Worm (Caenorhabditis elegans) whole organism, L4 larva: Measurements from ENCODE around the gene act-2.
A peak's percentile ranks its signal among the peaks of the same experiment; 100 is the strongest.

ENCODE experiments used
- F26F4.8 ChIP-seq: fragments of 200-800 bp; sonication (Bioruptor generic); conservative IDR thresholded peaks from 2 replicates; pipeline ENCODE4 v1.3.6; 2022; ENCODE audit warnings: missing genetic modification characterization, missing compliant biosample characterization
- F37D6.2 ChIP-seq: sonication (generic microtip); optimal IDR thresholded peaks from 2 replicates; lab custom pipeline; 2016; ENCODE audit warnings: mild to moderate bottlenecking, missing genetic modification characterization, missing compliant biosample characterization
- F49E8.2 ChIP-seq: sonication (generic microtip); optimal IDR thresholded peaks from 2 replicates; lab custom pipeline; 2016; ENCODE audit warnings: missing compliant biosample characterization, mild to moderate bottlenecking, missing genetic modification characterization, borderline replicate concordance
- R02D3.7 ChIP-seq: fragments of 150-350 bp; sonication (generic microtip); optimal IDR thresholded peaks from 3 replicates; lab custom pipeline; 2014; ENCODE audit warnings: missing biosample characterization, missing genetic modification characterization
- T26A8.4 ChIP-seq: fragments of 200-800 bp; sonication (Bioruptor generic); IDR thresholded peaks from 2 replicates; pipeline ENCODE4 v1.3.6; 2022; ENCODE audit warnings: missing genetic modification characterization, missing compliant biosample characterization
- Y48G9A.11 ChIP-seq: fragments of 200-800 bp; sonication (Bioruptor generic); IDR thresholded peaks from 2 replicates; pipeline ENCODE4 v1.3.6; 2022; ENCODE audit warnings: missing genetic modification reagents, missing genetic modification characterization, missing compliant biosample characterization
- ZK337.2 ChIP-seq: fragments of 200-800 bp; sonication (Bioruptor generic); IDR thresholded peaks from 2 replicates; pipeline ENCODE4 v1.3.6; 2022; ENCODE audit warnings: missing genetic modification reagents, missing genetic modification characterization, missing compliant biosample characterization
- ZK546.5 ChIP-seq, 2 experiments: sonication (generic microtip); optimal IDR thresholded peaks; 2 replicates each; lab custom pipeline; 2017; ENCODE audit warnings: missing biosample characterization in 2 of 2, missing genetic modification characterization in 2 of 2
- aha-1 ChIP-seq: fragments of 150-350 bp; peaks from one replicate; lab custom pipeline; 2014; ENCODE audit warnings: missing biosample characterization, missing genetic modification characterization
- aly-2 ChIP-seq: sonication (generic microtip); optimal IDR thresholded peaks from 2 replicates; lab custom pipeline; 2018; ENCODE audit warnings: missing biosample characterization, missing genetic modification characterization
- arid-1 ChIP-seq: fragments of 200-800 bp; sonication (Bioruptor generic); conservative IDR thresholded peaks from 2 replicates; pipeline ENCODE4 v1.3.6; 2022; ENCODE audit warnings: missing genetic modification reagents, missing genetic modification characterization, missing compliant biosample characterization
- attf-4 ChIP-seq: sonication (generic microtip); optimal IDR thresholded peaks from 3 replicates; lab custom pipeline; 2017; ENCODE audit warnings: missing biosample characterization, missing genetic modification characterization
- ceh-32 ChIP-seq: sonication (generic microtip); optimal IDR thresholded peaks from 2 replicates; lab custom pipeline; 2016; ENCODE audit warnings: mild to moderate bottlenecking, missing genetic modification characterization, missing compliant biosample characterization; ENCODE audit not compliant: poor library complexity
- ceh-44 ChIP-seq: fragments of 200-800 bp; sonication (Bioruptor generic); IDR thresholded peaks from 2 replicates; pipeline ENCODE4 v1.3.6; 2022; ENCODE audit warnings: missing genetic modification reagents, missing genetic modification characterization, missing compliant biosample characterization
- ceh-62 ChIP-seq: sonication (generic microtip); optimal IDR thresholded peaks from 2 replicates; lab custom pipeline; 2017; ENCODE audit warnings: missing biosample characterization, missing genetic modification characterization
- ces-1 ChIP-seq: fragments of 150-350 bp; sonication (generic microtip); optimal IDR thresholded peaks from 4 replicates; lab custom pipeline; 2014; ENCODE audit warnings: missing biosample characterization, missing genetic modification reagents, missing genetic modification characterization
- ctbp-1 ChIP-seq: fragments of 200-800 bp; sonication (Bioruptor generic); IDR thresholded peaks from 2 replicates; pipeline ENCODE4 v1.3.6; 2022; ENCODE audit warnings: missing genetic modification reagents, missing genetic modification characterization, missing compliant biosample characterization
- daf-8 ChIP-seq: fragments of 200-800 bp; sonication (Bioruptor generic); IDR thresholded peaks from 2 replicates; pipeline ENCODE4 v1.3.6; 2022; ENCODE audit warnings: missing genetic modification characterization, missing compliant biosample characterization
- dmd-6 ChIP-seq: fragments of 200-800 bp; sonication (Bioruptor generic); IDR thresholded peaks from 2 replicates; pipeline ENCODE4 v1.3.6; 2022; ENCODE audit warnings: missing genetic modification reagents, missing genetic modification characterization, missing compliant biosample characterization
- dmd-8 ChIP-seq: fragments of 200-800 bp; sonication (Bioruptor generic); IDR thresholded peaks from 2 replicates; pipeline ENCODE4 v1.3.6; 2022; ENCODE audit warnings: missing genetic modification characterization, missing compliant biosample characterization
- duxl-1 ChIP-seq: sonication (generic microtip); optimal IDR thresholded peaks from 2 replicates; lab custom pipeline; 2016; ENCODE audit warnings: mild to moderate bottlenecking, missing genetic modification characterization, moderate library complexity, missing compliant biosample characterization; ENCODE audit not compliant: poor library complexity
- egl-43 ChIP-seq: fragments of 200-800 bp; sonication (Bioruptor generic); IDR thresholded peaks from 2 replicates; pipeline ENCODE4 v1.3.6; 2022; ENCODE audit warnings: missing genetic modification reagents, missing genetic modification characterization, missing compliant biosample characterization
- fkh-10 ChIP-seq: fragments of 150-350 bp; optimal IDR thresholded peaks from 2 replicates; lab custom pipeline; 2014; ENCODE audit warnings: missing biosample characterization, missing genetic modification reagents, missing genetic modification characterization
- hif-1 ChIP-seq, 2 experiments: sonication (generic microtip); optimal IDR thresholded peaks; 2 replicates each; lab custom pipeline; 2016 to 2017; ENCODE audit warnings: missing compliant biosample characterization in 2 of 2, missing genetic modification characterization in 2 of 2, missing genetic modification reagents in 2 of 2, missing genotype in 2 of 2, mild to moderate bottlenecking in 1 of 2
- lin-1 ChIP-seq: fragments of 200-800 bp; sonication (Bioruptor generic); IDR thresholded peaks from 2 replicates; pipeline ENCODE4 v1.3.6; 2022; ENCODE audit warnings: missing genetic modification reagents, missing genetic modification characterization, missing compliant biosample characterization
- lin-15B ChIP-seq: fragments of 150-350 bp; sonication (generic microtip); optimal IDR thresholded peaks from 3 replicates; lab custom pipeline; 2014; ENCODE audit warnings: missing biosample characterization, missing genetic modification characterization
- lin-38 ChIP-seq: fragments of 200-800 bp; sonication (Bioruptor generic); IDR thresholded peaks from 2 replicates; pipeline ENCODE4 v1.3.6; 2022; ENCODE audit warnings: missing genetic modification reagents, missing genetic modification characterization, missing compliant biosample characterization
- lin-39 ChIP-seq: fragments of 150-350 bp; optimal IDR thresholded peaks from 2 replicates; lab custom pipeline; 2014; ENCODE audit warnings: missing biosample characterization, missing genetic modification reagents, missing genetic modification characterization
- lsy-2 ChIP-seq, 2 experiments: fragments of 150-350 bp in 1 of 2; sonication (generic microtip) in 1 of 2; optimal IDR thresholded peaks; 2 replicates each; lab custom pipeline; 2014 to 2017; ENCODE audit warnings: missing biosample characterization in 2 of 2, missing genetic modification characterization in 2 of 2
- madf-9 ChIP-seq: fragments of 200-800 bp; sonication (Bioruptor generic); conservative IDR thresholded peaks from 2 replicates; pipeline ENCODE4 v1.3.6; 2022; ENCODE audit warnings: missing genetic modification reagents, missing genetic modification characterization, missing compliant biosample characterization
- mdl-1 ChIP-seq, 2 experiments: fragments of 150-350 bp in 1 of 2; sonication (generic microtip) in 1 of 2; optimal IDR thresholded peaks; 2 replicates each; lab custom pipeline; 2014 to 2017; ENCODE audit warnings: missing biosample characterization in 2 of 2, missing genetic modification characterization in 2 of 2
- mxl-2 ChIP-seq: fragments of 200-800 bp; sonication (Bioruptor generic); conservative IDR thresholded peaks from 2 replicates; pipeline ENCODE4 v1.3.6; 2022; ENCODE audit warnings: missing genetic modification reagents, missing genetic modification characterization, missing compliant biosample characterization
- nhr-102 ChIP-seq: sonication (generic microtip); optimal IDR thresholded peaks from 2 replicates; lab custom pipeline; 2016; ENCODE audit warnings: mild to moderate bottlenecking, missing genetic modification characterization, moderate library complexity, missing compliant biosample characterization
- nhr-25 ChIP-seq: sonication (generic microtip); optimal IDR thresholded peaks from 2 replicates; lab custom pipeline; 2017; ENCODE audit warnings: missing genetic modification characterization, mild to moderate bottlenecking, missing compliant biosample characterization, antibody characterized with exemption, moderate library complexity, borderline replicate concordance; ENCODE audit not compliant: insufficient read depth
- nhr-28 ChIP-seq: fragments of 150-350 bp; optimal IDR thresholded peaks from 2 replicates; lab custom pipeline; 2014; ENCODE audit warnings: missing biosample characterization, missing genetic modification characterization
- nhr-42 ChIP-seq: fragments of 200-800 bp; sonication (Bioruptor generic); IDR thresholded peaks from 2 replicates; pipeline ENCODE4 v1.3.6; 2022; ENCODE audit warnings: missing genetic modification characterization, missing compliant biosample characterization
- nhr-6 ChIP-seq: fragments of 150-350 bp; optimal IDR thresholded peaks from 2 replicates; lab custom pipeline; 2014; ENCODE audit warnings: missing biosample characterization, missing genetic modification characterization
- pha-4 ChIP-seq, 2 experiments: fragments of 150-350 bp in 1 of 2; fragments of 200-800 bp in 1 of 2; sonication (Bioruptor generic) in 1 of 2; IDR thresholded peaks in 1 of 2; optimal IDR thresholded peaks in 1 of 2; 2 replicates each; pipeline versions ENCODE4 v1.3.6 to Lab custom; 2014 to 2022; ENCODE audit warnings: missing genetic modification characterization in 2 of 2, missing genetic modification reagents in 2 of 2, missing biosample characterization in 1 of 2, missing compliant biosample characterization in 1 of 2
- pqm-1 ChIP-seq: sonication (generic microtip); optimal IDR thresholded peaks from 2 replicates; lab custom pipeline; 2017; ENCODE audit warnings: missing biosample characterization, missing genetic modification characterization
- rbr-2 ChIP-seq: sonication (generic microtip); optimal IDR thresholded peaks from 2 replicates; lab custom pipeline; 2016; ENCODE audit warnings: missing genotype, missing genetic modification characterization, missing compliant biosample characterization
- sdz-12 ChIP-seq: fragments of 200-800 bp; sonication (Bioruptor generic); optimal IDR thresholded peaks from 2 replicates; lab custom pipeline; 2018; ENCODE audit warnings: mild to moderate bottlenecking, missing genetic modification characterization, missing compliant biosample characterization
- set-16 ChIP-seq: fragments of 200-800 bp; sonication (Bioruptor generic); IDR thresholded peaks from 2 replicates; pipeline ENCODE4 v1.3.6; 2022; ENCODE audit warnings: missing genetic modification reagents, missing genetic modification characterization, missing compliant biosample characterization
- snpc-4 ChIP-seq: fragments of 150-350 bp; optimal IDR thresholded peaks from 2 replicates; lab custom pipeline; 2014; ENCODE audit warnings: missing biosample characterization, missing genetic modification characterization
- spr-3 ChIP-seq: fragments of 200-800 bp; sonication (Bioruptor generic); optimal IDR thresholded peaks from 2 replicates; lab custom pipeline; 2018; ENCODE audit warnings: mild to moderate bottlenecking, missing genetic modification characterization, missing compliant biosample characterization
- unc-130 ChIP-seq: sonication (generic microtip); optimal IDR thresholded peaks from 2 replicates; lab custom pipeline; 2016; ENCODE audit warnings: missing genetic modification reagents, missing genetic modification characterization, missing compliant biosample characterization
- unc-39 ChIP-seq: sonication (generic microtip); optimal IDR thresholded peaks from 2 replicates; lab custom pipeline; 2017; ENCODE audit warnings: missing biosample characterization, missing genetic modification characterization
- zfp-2 ChIP-seq: sonication (generic microtip); optimal IDR thresholded peaks from 2 replicates; lab custom pipeline; 2016; ENCODE audit warnings: mild to moderate bottlenecking, missing genetic modification characterization, missing compliant biosample characterization
- zfp-3 ChIP-seq: fragments of 200-800 bp; sonication (Bioruptor generic); conservative IDR thresholded peaks from 2 replicates; pipeline ENCODE4 v1.3.6; 2022; ENCODE audit warnings: missing genetic modification reagents, missing genetic modification characterization, missing compliant biosample characterization
- zip-2 ChIP-seq: fragments of 150-350 bp; optimal IDR thresholded peaks from 2 replicates; lab custom pipeline; 2014; ENCODE audit warnings: missing biosample characterization, missing genetic modification characterization
- ztf-11 ChIP-seq: fragments of 150-350 bp; optimal IDR thresholded peaks from 2 replicates; lab custom pipeline; 2014; ENCODE audit warnings: missing biosample characterization, missing genetic modification characterization

act-2 gene

ce11 chrV:11123817-11124337, 45.9 kb upstream of the act-2 start, which contains the start of the genes atp-5 and lmtr-3 (continued):
- TF ChIP-seq hif-1 (tag; optimal IDR thresholded peaks at IDR 0.05; lab: Kevin White, UChicago) (peak in 1 of 2 experiments; percentile 91), pqm-1 (tag; lab: Kevin White, UChicago) (no peak), T26A8.4 (GFP tag; lab: Robert Waterston, UW) (peak; percentile 32; the same call in 1 of the 2 replicates), egl-43 (GFP tag; lab: Robert Waterston, UW) (no peak), lin-1 (GFP tag; lab: Robert Waterston, UW) (no peak), sdz-12 (GFP tag; lab: Kevin White, UChicago) (no peak), arid-1 (GFP tag; lab: Robert Waterston, UW) (no peak; the same call in 1 of the 2 replicates), ztf-11 (tag; lab: Kevin White, UChicago) (no peak), zip-2 (no peak), nhr-28 (peak; percentile 69), madf-9 (GFP tag; lab: Robert Waterston, UW) (no peak; the same call in 1 of the 2 replicates), lsy-2 (tag; optimal IDR thresholded peaks at IDR 0.05; lab: Kevin White, UChicago) (peak in 1 of 2 experiments; percentile 67), set-16 (no peak), duxl-1 (tag; lab: Kevin White, UChicago) (peak; percentile 31), F26F4.8 (GFP tag; lab: Robert Waterston, UW) (no peak), nhr-42 (GFP tag; lab: Robert Waterston, UW) (peak; percentile 62; the same call in 1 of the 2 replicates), lin-39 (tag; lab: Kevin White, UChicago) (no peak), daf-8 (no peak), ZK337.2 (peak; percentile 86; the same call in 1 of the 2 replicates), R02D3.7 (tag; lab: Kevin White, UChicago) (no peak), ces-1 (GFP tag; lab: Kevin White, UChicago) (no peak), spr-3 (GFP tag; lab: Kevin White, UChicago) (no peak), fkh-10 (GFP tag; lab: Kevin White, UChicago) (no peak), mxl-2 (GFP tag; lab: Robert Waterston, UW) (no peak), ctbp-1 (GFP tag; lab: Robert Waterston, UW) (peak; percentile 20; the same call in 1 of the 2 replicates), ceh-32 (no peak), dmd-6 (GFP tag; lab: Robert Waterston, UW) (peak; percentile 85), unc-39 (tag; lab: Kevin White, UChicago) (no peak), F49E8.2 (peak; percentile 9), ceh-44 (GFP tag; lab: Robert Waterston, UW) (peak; percentile 85), ceh-62 (tag; lab: Kevin White, UChicago) (no peak), aly-2 (tag; lab: Kevin White, UChicago) (no peak), F37D6.2 (tag; lab: Kevin White, UChicago) (no peak), dmd-8 (GFP tag; lab: Robert Waterston, UW) (no peak), rbr-2 (peak; percentile 57), Y48G9A.11 (GFP tag; lab: Robert Waterston, UW) (peak; percentile 43; the same call in 1 of the 2 replicates), snpc-4 (tag; lab: Kevin White, UChicago) (no peak), attf-4 (no peak), ZK546.5 (tag; optimal IDR thresholded peaks at IDR 0.05; lab: Kevin White, UChicago) (no peak), nhr-102 (tag; lab: Kevin White, UChicago) (no peak), nhr-25 (peak; percentile 52), zfp-3 (GFP tag; lab: Robert Waterston, UW) (0 out of 2 replicates have a peak, but pooled peaks have one; percentile 12), lin-15B (tag; lab: Kevin White, UChicago) (no peak), zfp-2 (tag; lab: Kevin White, UChicago) (no peak), nhr-6 (tag; lab: Kevin White, UChicago) (peak; percentile 68), mdl-1 (tag; optimal IDR thresholded peaks at IDR 0.05; lab: Kevin White, UChicago) (peak in 1 of 2 experiments; percentile 48), lin-38 (GFP tag; lab: Robert Waterston, UW) (peak; percentile 76), unc-130 (GFP tag; lab: Kevin White, UChicago) (peak; percentile 96), pha-4 (GFP tag; IDR thresholded peaks at IDR 0.05; lab: Robert Waterston, UW) (0 out of 2 replicates have a peak, but pooled peaks have one; percentile 14), pha-4 (tag; optimal IDR thresholded peaks at IDR 0.05; lab: Kevin White, UChicago) (no peak), aha-1 (tag; lab: Kevin White, UChicago) (peak; percentile 16)
